Worm (Caenorhabditis elegans) whole organism, early embryonic: ENCODE measurements around the gene C15H9.3.

ENCODE experiments used
- B0310.2 ChIP-seq: sonication (generic microtip); optimal IDR thresholded peaks from 2 replicates; lab custom pipeline; 2016; ENCODE audit warnings: mild to moderate bottlenecking, missing genetic modification characterization, missing compliant biosample characterization
- F13C5.2 ChIP-seq: sonication (generic microtip); optimal IDR thresholded peaks from 2 replicates; lab custom pipeline; 2017; ENCODE audit warnings: mild to moderate bottlenecking, missing genetic modification characterization, inconsistent platforms, missing compliant biosample characterization
- aly-1 ChIP-seq: sonication (generic microtip); optimal IDR thresholded peaks from 2 replicates; lab custom pipeline; 2016; ENCODE audit warnings: missing genetic modification characterization, missing compliant biosample characterization
- ama-1 ChIP-seq: fragments of 150-350 bp; optimal IDR thresholded peaks from 2 replicates; lab custom pipeline; 2014
- ceh-13 ChIP-seq: fragments of 200-800 bp; sonication (Bioruptor generic); optimal IDR thresholded peaks from 2 replicates; lab custom pipeline; 2018; ENCODE audit warnings: mild to moderate bottlenecking, missing genetic modification characterization, missing compliant biosample characterization
- ceh-36 ChIP-seq: sonication (generic microtip); optimal IDR thresholded peaks from 2 replicates; lab custom pipeline; 2016; ENCODE audit warnings: missing genetic modification characterization, inconsistent platforms, missing compliant biosample characterization
- ets-7 ChIP-seq: sonication (generic microtip); optimal IDR thresholded peaks from 2 replicates; lab custom pipeline; 2016; ENCODE audit warnings: missing genotype, missing genetic modification characterization, missing compliant biosample characterization
- flt-1 ChIP-seq: fragments of 200-800 bp; sonication (Bioruptor generic); IDR thresholded peaks from 2 replicates; pipeline ENCODE4 v1.3.6; 2022; ENCODE audit warnings: missing genetic modification characterization, missing compliant biosample characterization
- hmbx-1 ChIP-seq: sonication (generic microtip); optimal IDR thresholded peaks from 2 replicates; lab custom pipeline; 2016; ENCODE audit warnings: mild to moderate bottlenecking, missing genetic modification characterization, missing compliant biosample characterization
- hmg-4 ChIP-seq: fragments of 200-800 bp; sonication (Bioruptor generic); optimal IDR thresholded peaks from 2 replicates; lab custom pipeline; 2018; ENCODE audit warnings: mild to moderate bottlenecking, missing genetic modification characterization, missing compliant biosample characterization
- hnd-1 ChIP-seq: sonication (generic microtip); optimal IDR thresholded peaks from 2 replicates; lab custom pipeline; 2016; ENCODE audit warnings: missing genetic modification characterization, missing compliant biosample characterization
- pes-1 ChIP-seq: fragments of 200-800 bp; sonication (Bioruptor generic); IDR thresholded peaks from 2 replicates; pipeline ENCODE4 v1.3.6; 2022; ENCODE audit warnings: missing genetic modification reagents, missing genetic modification characterization, missing compliant biosample characterization
- scrt-1 ChIP-seq: fragments of 200-800 bp; sonication (Bioruptor generic); IDR thresholded peaks from 2 replicates; pipeline ENCODE4 v1.3.6; 2022; ENCODE audit warnings: missing genetic modification characterization, missing compliant biosample characterization
- sea-1 ChIP-seq: fragments of 200-800 bp; sonication (Bioruptor generic); conservative IDR thresholded peaks from 2 replicates; pipeline ENCODE4 v1.3.6; 2022; ENCODE audit warnings: missing genetic modification characterization, missing compliant biosample characterization
- tbx-11 ChIP-seq: fragments of 200-800 bp; sonication (Bioruptor generic); IDR thresholded peaks from 2 replicates; pipeline ENCODE4 v1.3.6; 2022; ENCODE audit warnings: missing genetic modification characterization, missing compliant biosample characterization
- tbx-37 ChIP-seq: fragments of 200-800 bp; sonication (Bioruptor generic); conservative IDR thresholded peaks from 2 replicates; pipeline ENCODE4 v1.3.6; 2022; ENCODE audit warnings: missing genetic modification reagents, missing genetic modification characterization, missing compliant biosample characterization
- tra-4 ChIP-seq: sonication (generic microtip); optimal IDR thresholded peaks from 2 replicates; lab custom pipeline; 2017; ENCODE audit warnings: missing genetic modification characterization, missing compliant biosample characterization

The C15H9.3 gene

ce11 chrX:6115502-6115901 is at the start of gene C15H9.3:
Gene C15H9.3, plus strand, starts transcription at chrX:6115802.
- TF ChIP-seq hmbx-1 (tag; lab: Kevin White, UChicago) (no peak), hnd-1 (tag; lab: Kevin White, UChicago) (no peak), hmg-4 (GFP tag; lab: Kevin White, UChicago) (no peak), ama-1 (lab: Kevin White, UChicago) (no peak), tra-4 (tag; lab: Kevin White, UChicago) (no peak), flt-1 (no peak), B0310.2 (tag; lab: Kevin White, UChicago) (no peak), F13C5.2 (tag; lab: Kevin White, UChicago) (no peak), tbx-37 (GFP tag; lab: Robert Waterston, UW) (no peak), pes-1 (GFP tag; lab: Robert Waterston, UW) (no peak), ets-7 (tag; lab: Kevin White, UChicago) (no peak), ceh-13 (GFP tag; lab: Kevin White, UChicago) (no peak), tbx-11 (GFP tag; lab: Robert Waterston, UW) (no peak), sea-1 (GFP tag; lab: Robert Waterston, UW) (no peak), ceh-36 (tag; lab: Kevin White, UChicago) (no peak), aly-1 (tag; lab: Kevin White, UChicago) (no peak), scrt-1 (GFP tag; lab: Robert Waterston, UW) (no peak)

ce11 chrX:6065936-6066452 is 49.6 kb upstream of the C15H9.3 start, which contains the start of gene ptr-4:
Gene ptr-4, minus strand, starts transcription at chrX:6065986.
- TF ChIP-seq hmbx-1 (tag; lab: Kevin White, UChicago) (no peak), ama-1 (lab: Kevin White, UChicago) (no peak), hmg-4 (GFP tag; lab: Kevin White, UChicago) (no peak), hnd-1 (tag; lab: Kevin White, UChicago) (no peak), aly-1 (tag; lab: Kevin White, UChicago) (no peak), ceh-13 (GFP tag; lab: Kevin White, UChicago) (no peak), pes-1 (GFP tag; lab: Robert Waterston, UW) (no peak), B0310.2 (tag; lab: Kevin White, UChicago) (no peak), flt-1 (no peak), tbx-11 (GFP tag; lab: Robert Waterston, UW) (no peak), tbx-37 (GFP tag; lab: Robert Waterston, UW) (no peak), scrt-1 (GFP tag; lab: Robert Waterston, UW) (no peak), ets-7 (tag; lab: Kevin White, UChicago) (no peak)

ce11 chrX:6066618-6067017 is 49.0 kb upstream of the C15H9.3 start:
- no peak for TF ChIP-seq ceh-36 (tag; lab: Kevin White, UChicago)
- TF ChIP-seq hmbx-1 (tag; lab: Kevin White, UChicago) = no peak
- no peak for TF ChIP-seq pes-1 (GFP tag; lab: Robert Waterston, UW)
- no peak for TF ChIP-seq tbx-11 (GFP tag; lab: Robert Waterston, UW)
- TF ChIP-seq flt-1 = no peak
- no peak for TF ChIP-seq ets-7 (tag; lab: Kevin White, UChicago)
- TF ChIP-seq sea-1 (GFP tag; lab: Robert Waterston, UW) = no peak
- no peak for TF ChIP-seq hmg-4 (GFP tag; lab: Kevin White, UChicago)
- no peak for TF ChIP-seq scrt-1 (GFP tag; lab: Robert Waterston, UW)
- no peak for TF ChIP-seq ceh-13 (GFP tag; lab: Kevin White, UChicago)
- TF ChIP-seq ama-1 (lab: Kevin White, UChicago) = no peak
- no peak for TF ChIP-seq aly-1 (tag; lab: Kevin White, UChicago)
- no peak for TF ChIP-seq F13C5.2 (tag; lab: Kevin White, UChicago)
- no peak for TF ChIP-seq B0310.2 (tag; lab: Kevin White, UChicago)

ce11 chrX:6075209-6075608 is 40.4 kb upstream of the C15H9.3 start, which contains the start of gene lgc-58:
Gene lgc-58, plus strand, starts transcription at chrX:6075509.
- no peak for TF ChIP-seq flt-1
- no peak for TF ChIP-seq pes-1 (GFP tag; lab: Robert Waterston, UW)
- no peak for TF ChIP-seq B0310.2 (tag; lab: Kevin White, UChicago)
- no peak for TF ChIP-seq aly-1 (tag; lab: Kevin White, UChicago)
- no peak for TF ChIP-seq ama-1 (lab: Kevin White, UChicago)
- TF ChIP-seq ceh-36 (tag; lab: Kevin White, UChicago) = no peak
- TF ChIP-seq tra-4 (tag; lab: Kevin White, UChicago) = no peak
- TF ChIP-seq F13C5.2 (tag; lab: Kevin White, UChicago) = no peak
- no peak for TF ChIP-seq hmbx-1 (tag; lab: Kevin White, UChicago)
- TF ChIP-seq tbx-11 (GFP tag; lab: Robert Waterston, UW) = no peak
- no peak for TF ChIP-seq tbx-37 (GFP tag; lab: Robert Waterston, UW)
- TF ChIP-seq sea-1 (GFP tag; lab: Robert Waterston, UW) = no peak
- TF ChIP-seq ceh-13 (GFP tag; lab: Kevin White, UChicago) = no peak
- no peak for TF ChIP-seq ets-7 (tag; lab: Kevin White, UChicago)
- no peak for TF ChIP-seq scrt-1 (GFP tag; lab: Robert Waterston, UW)
- no peak for TF ChIP-seq hnd-1 (tag; lab: Kevin White, UChicago)
- no peak for TF ChIP-seq hmg-4 (GFP tag; lab: Kevin White, UChicago)

- TF ChIP-seq ets-7 (tag; lab: Kevin White, UChicago) (no peak), flt-1 (no peak), tra-4 (tag; lab: Kevin White, UChicago) (no peak)
Measured at ce11 chrX:6081793-6082192, 33.8 kb upstream of the C15H9.3 start.

- TF ChIP-seq F13C5.2 (tag; lab: Kevin White, UChicago) (no peak), aly-1 (tag; lab: Kevin White, UChicago) (no peak), hmg-4 (GFP tag; lab: Kevin White, UChicago) (no peak), hmbx-1 (tag; lab: Kevin White, UChicago) (no peak), sea-1 (GFP tag; lab: Robert Waterston, UW) (no peak), scrt-1 (GFP tag; lab: Robert Waterston, UW) (no peak), ama-1 (lab: Kevin White, UChicago) (no peak), tbx-37 (GFP tag; lab: Robert Waterston, UW) (no peak), hnd-1 (tag; lab: Kevin White, UChicago) (no peak), flt-1 (no peak), tbx-11 (GFP tag; lab: Robert Waterston, UW) (no peak), pes-1 (GFP tag; lab: Robert Waterston, UW) (no peak), ceh-13 (GFP tag; lab: Kevin White, UChicago) (no peak), tra-4 (tag; lab: Kevin White, UChicago) (no peak), ets-7 (tag; lab: Kevin White, UChicago) (no peak), B0310.2 (tag; lab: Kevin White, UChicago) (no peak), ceh-36 (tag; lab: Kevin White, UChicago) (no peak)
Measured at ce11 chrX:6082660-6083059, 32.9 kb upstream of the C15H9.3 start, which contains the start of gene C45B2.3. Gene C45B2.3, plus strand, starts transcription at chrX:6082960.
